Fruit fly (Drosophila melanogaster) whole organism, prepupa: ENCODE results near the gene CG2865.

Experiments
- Blimp-1 ChIP-seq: fragments of 200-800 bp; sonication (Bioruptor generic); optimal IDR thresholded peaks from 3 replicates; lab custom pipeline; 2017; ENCODE audit warnings: missing biosample characterization, missing genetic modification characterization, mild to moderate bottlenecking, moderate library complexity, missing genetic modification reagents
- CG10631 ChIP-seq: fragments of 200-800 bp; sonication (Bioruptor generic); optimal IDR thresholded peaks from 2 replicates; lab custom pipeline; 2016; ENCODE audit warnings: missing biosample characterization, missing genetic modification characterization
- CG10669 ChIP-seq: fragments of 200-800 bp; sonication (Bioruptor generic); optimal IDR thresholded peaks from 3 replicates; lab custom pipeline; 2018; ENCODE audit warnings: missing biosample characterization, mild to moderate bottlenecking, missing genetic modification characterization, moderate library complexity
- CG11294 ChIP-seq: fragments of 200-800 bp; sonication (Bioruptor generic); IDR thresholded peaks from 2 replicates; pipeline ENCODE4 v1.3.6; 2022; ENCODE audit warnings: missing biosample characterization, missing genetic modification characterization
- CG11762 ChIP-seq: fragments of 200-800 bp; sonication (Bioruptor generic); optimal IDR thresholded peaks from 3 replicates; lab custom pipeline; 2016; ENCODE audit warnings: missing biosample characterization, missing genetic modification characterization; ENCODE audit not compliant: insufficient read depth
- CG15336 ChIP-seq: fragments of 200-800 bp; sonication (Bioruptor generic); IDR thresholded peaks from 2 replicates; pipeline ENCODE4 v1.3.6; 2022; ENCODE audit warnings: missing biosample characterization, missing genetic modification characterization
- CG16779 ChIP-seq: fragments of 200-800 bp; sonication (Bioruptor generic); optimal IDR thresholded peaks from 3 replicates; lab custom pipeline; 2017; ENCODE audit warnings: missing biosample characterization, mild to moderate bottlenecking, missing genetic modification characterization
- CG3032 ChIP-seq: fragments of 200-800 bp; optimal IDR thresholded peaks from 2 replicates; lab custom pipeline; 2019; ENCODE audit warnings: missing biosample characterization, mild to moderate bottlenecking, missing genetic modification characterization, moderate library complexity
- CG31627 ChIP-seq: fragments of 200-800 bp; sonication (Bioruptor generic); optimal IDR thresholded peaks from 3 replicates; lab custom pipeline; 2016; ENCODE audit warnings: missing biosample characterization, missing genetic modification characterization
- CG34406 ChIP-seq: fragments of 200-800 bp; sonication (Bioruptor generic); optimal IDR thresholded peaks from 3 replicates; lab custom pipeline; 2016; ENCODE audit warnings: missing biosample characterization, missing genetic modification characterization
- CG3919 ChIP-seq: fragments of 200-800 bp; sonication (Bioruptor generic); optimal IDR thresholded peaks from 3 replicates; lab custom pipeline; 2016; ENCODE audit warnings: missing biosample characterization, missing genetic modification characterization
- CG4318 ChIP-seq: fragments of 200-800 bp; sonication (Bioruptor generic); optimal IDR thresholded peaks from 3 replicates; lab custom pipeline; 2017; ENCODE audit warnings: missing biosample characterization, mild to moderate bottlenecking, missing genetic modification characterization
- CG6163 ChIP-seq: fragments of 200-800 bp; sonication (Bioruptor generic); IDR thresholded peaks from 3 replicates; pipeline ENCODE4 v1.3.6; 2022; ENCODE audit warnings: missing biosample characterization, missing genetic modification characterization
- CG6276 ChIP-seq: fragments of 200-800 bp; sonication (Bioruptor generic); optimal IDR thresholded peaks from 2 replicates; lab custom pipeline; 2017; ENCODE audit warnings: missing biosample characterization, mild to moderate bottlenecking, missing genetic modification characterization
- CG6792 ChIP-seq: fragments of 200-800 bp; sonication (Bioruptor generic); optimal IDR thresholded peaks from 3 replicates; lab custom pipeline; 2016; ENCODE audit warnings: missing biosample characterization, missing genetic modification characterization
- CG6808 ChIP-seq: fragments of 200-800 bp; sonication (Bioruptor generic); optimal IDR thresholded peaks from 3 replicates; lab custom pipeline; 2017; ENCODE audit warnings: missing biosample characterization, missing genetic modification characterization, mild to moderate bottlenecking, moderate library complexity, missing genetic modification reagents
- CG6854 ChIP-seq: fragments of 200-800 bp; sonication (Bioruptor generic); optimal IDR thresholded peaks from 2 replicates; lab custom pipeline; 2017; ENCODE audit warnings: missing biosample characterization, mild to moderate bottlenecking, missing genetic modification characterization
- CG7368 ChIP-seq: fragments of 200-800 bp; sonication (Bioruptor generic); optimal IDR thresholded peaks from 3 replicates; lab custom pipeline; 2016; ENCODE audit warnings: missing biosample characterization, missing genetic modification characterization
- CG8119 ChIP-seq: fragments of 200-800 bp; sonication (Bioruptor generic); IDR thresholded peaks from 3 replicates; pipeline ENCODE4 v1.3.6; 2022; ENCODE audit warnings: missing biosample characterization, missing genetic modification characterization
- CG8319 ChIP-seq: fragments of 200-800 bp; sonication (Bioruptor generic); optimal IDR thresholded peaks from 3 replicates; lab custom pipeline; 2016; ENCODE audit warnings: missing biosample characterization, missing genetic modification characterization
- CG8632 ChIP-seq: fragments of 200-800 bp; sonication (Bioruptor generic); optimal IDR thresholded peaks from 3 replicates; lab custom pipeline; 2016; ENCODE audit warnings: missing biosample characterization, missing genetic modification characterization
- CG9139 ChIP-seq: fragments of 200-800 bp; sonication (Bioruptor generic); optimal IDR thresholded peaks from 3 replicates; lab custom pipeline; 2017; ENCODE audit warnings: missing biosample characterization, mild to moderate bottlenecking, missing genetic modification characterization
- Eip78C ChIP-seq: fragments of 200-800 bp; sonication (Bioruptor generic); peaks from one replicate; lab custom pipeline; 2016; ENCODE audit warnings: missing biosample characterization, missing genetic modification characterization
- Eip93F ChIP-seq: fragments of 200-800 bp; sonication (Bioruptor generic); optimal IDR thresholded peaks from 2 replicates; lab custom pipeline; 2016; ENCODE audit warnings: missing biosample characterization, mild to moderate bottlenecking, missing genetic modification characterization
- Ets21C ChIP-seq: fragments of 200-800 bp; sonication (Bioruptor generic); optimal IDR thresholded peaks from 3 replicates; lab custom pipeline; 2016; ENCODE audit warnings: missing biosample characterization, missing genetic modification characterization
- Ets96B ChIP-seq: fragments of 200-800 bp; optimal IDR thresholded peaks from 2 replicates; lab custom pipeline; 2019; ENCODE audit warnings: missing biosample characterization, mild to moderate bottlenecking, missing genetic modification characterization, moderate library complexity
- Gug ChIP-seq: fragments of 200-800 bp; sonication (Bioruptor generic); IDR thresholded peaks from 2 replicates; pipeline ENCODE4 v1.3.6; 2022; ENCODE audit warnings: missing biosample characterization, missing genetic modification characterization
- Hr38 ChIP-seq: sonication (Bioruptor generic); optimal IDR thresholded peaks from 2 replicates; lab custom pipeline; 2016; ENCODE audit warnings: missing biosample characterization, missing genetic modification characterization
- Hr4 ChIP-seq: fragments of 200-800 bp; sonication (Bioruptor generic); optimal IDR thresholded peaks from 3 replicates; lab custom pipeline; 2016; ENCODE audit warnings: missing biosample characterization, missing genetic modification characterization
- Lpt ChIP-seq: fragments of 200-800 bp; sonication (Bioruptor generic); optimal IDR thresholded peaks from 3 replicates; lab custom pipeline; 2016; ENCODE audit warnings: missing biosample characterization, missing genetic modification characterization
- Met ChIP-seq: fragments of 200-800 bp; sonication (Bioruptor generic); optimal IDR thresholded peaks from 3 replicates; lab custom pipeline; 2016; ENCODE audit warnings: missing biosample characterization, missing genetic modification characterization
- OdsH ChIP-seq: fragments of 200-800 bp; sonication (Bioruptor generic); optimal IDR thresholded peaks from 3 replicates; lab custom pipeline; 2016; ENCODE audit warnings: missing biosample characterization, missing genetic modification characterization
- Sox14 ChIP-seq: fragments of 200-800 bp; sonication (Bioruptor generic); optimal IDR thresholded peaks from 3 replicates; lab custom pipeline; 2016; ENCODE audit warnings: missing biosample characterization, missing genetic modification characterization
- Sox15 ChIP-seq: fragments of 200-800 bp; sonication (Bioruptor generic); optimal IDR thresholded peaks from 3 replicates; lab custom pipeline; 2016; ENCODE audit warnings: missing biosample characterization, missing genetic modification characterization
- achi ChIP-seq: fragments of 200-800 bp; sonication (Bioruptor generic); optimal IDR thresholded peaks from 3 replicates; lab custom pipeline; 2016; ENCODE audit warnings: missing biosample characterization, missing genetic modification characterization
- acj6 ChIP-seq: fragments of 200-800 bp; sonication (Bioruptor generic); optimal IDR thresholded peaks from 3 replicates; lab custom pipeline; 2016; ENCODE audit warnings: missing biosample characterization, missing genetic modification characterization
- cyc ChIP-seq: fragments of 200-800 bp; sonication (Bioruptor generic); optimal IDR thresholded peaks from 3 replicates; lab custom pipeline; 2016; ENCODE audit warnings: missing biosample characterization, missing genetic modification characterization
- dac ChIP-seq: fragments of 200-800 bp; sonication (Bioruptor generic); optimal IDR thresholded peaks from 2 replicates; lab custom pipeline; 2017; ENCODE audit warnings: missing biosample characterization, mild to moderate bottlenecking, missing genetic modification characterization
- dsx ChIP-seq: fragments of 200-800 bp; optimal IDR thresholded peaks from 3 replicates; lab custom pipeline; 2019; ENCODE audit warnings: missing biosample characterization, mild to moderate bottlenecking, missing genetic modification characterization, moderate library complexity; ENCODE audit not compliant: poor library complexity, severe bottlenecking
- eg ChIP-seq: fragments of 200-800 bp; sonication (Bioruptor generic); IDR thresholded peaks from 3 replicates; pipeline ENCODE4 v1.3.6; 2022; ENCODE audit warnings: missing biosample characterization, missing genetic modification characterization
- esn ChIP-seq: fragments of 200-800 bp; sonication (Bioruptor generic); optimal IDR thresholded peaks from 2 replicates; lab custom pipeline; 2016; ENCODE audit warnings: missing biosample characterization, mild to moderate bottlenecking, missing genetic modification characterization, moderate library complexity
- fd85E ChIP-seq: fragments of 200-800 bp; sonication (Bioruptor generic); optimal IDR thresholded peaks from 3 replicates; lab custom pipeline; 2016; ENCODE audit warnings: missing biosample characterization, missing genetic modification characterization
- fkh ChIP-seq: fragments of 200-800 bp; sonication (Bioruptor generic); optimal IDR thresholded peaks from 3 replicates; lab custom pipeline; 2017; ENCODE audit warnings: missing biosample characterization, mild to moderate bottlenecking, missing genetic modification characterization, moderate library complexity
- lz ChIP-seq: fragments of 200-800 bp; sonication (Bioruptor generic); optimal IDR thresholded peaks from 3 replicates; lab custom pipeline; 2016; ENCODE audit warnings: missing biosample characterization, missing genetic modification characterization
- net ChIP-seq: fragments of 200-800 bp; sonication (Bioruptor generic); optimal IDR thresholded peaks from 3 replicates; lab custom pipeline; 2016; ENCODE audit warnings: missing biosample characterization, missing genetic modification characterization
- pdm3 ChIP-seq: fragments of 200-800 bp; sonication (Bioruptor generic); optimal IDR thresholded peaks from 3 replicates; lab custom pipeline; 2016; ENCODE audit warnings: missing biosample characterization, missing genetic modification characterization
- salr ChIP-seq, 2 experiments: fragments of 200-800 bp; sonication (Bioruptor generic); optimal IDR thresholded peaks; 3 replicates each; lab custom pipeline; 2016 to 2018; ENCODE audit warnings: missing biosample characterization in 2 of 2, missing genetic modification characterization in 2 of 2, mild to moderate bottlenecking in 1 of 2
- ss ChIP-seq, 2 experiments: fragments of 200-800 bp; sonication (Bioruptor generic); optimal IDR thresholded peaks; 2 replicates in 1 of 2; 3 replicates in 1 of 2; lab custom pipeline; 2017 to 2018; ENCODE audit warnings: mild to moderate bottlenecking in 2 of 2, missing biosample characterization in 2 of 2, missing genetic modification characterization in 2 of 2, moderate library complexity in 1 of 2
- svp ChIP-seq: fragments of 200-800 bp; sonication (Bioruptor generic); peaks from one replicate; lab custom pipeline; 2016; ENCODE audit warnings: missing biosample characterization, missing genetic modification characterization
- topi ChIP-seq: fragments of 200-800 bp; sonication (Bioruptor generic); optimal IDR thresholded peaks from 3 replicates; lab custom pipeline; 2016; ENCODE audit warnings: missing biosample characterization, missing genetic modification characterization
- vri ChIP-seq: fragments of 200-800 bp; sonication (Bioruptor generic); optimal IDR thresholded peaks from 3 replicates; lab custom pipeline; 2016; ENCODE audit warnings: missing biosample characterization, mild to moderate bottlenecking, missing genetic modification characterization

Gene CG2865

dm6 chrX:2293294-2293988, at the start of gene CG2865:
CG2865 (minus strand) TSS chrX:2293411.
- TF ChIP-seq achi (GFP tag; lab: Kevin White, UChicago) (peak; percentile 93), CG8119 (GFP tag; lab: Robert Waterston, UW) (peak; percentile 96), Eip78C (GFP tag; lab: Kevin White, UChicago) (peak; percentile 99), dsx (peak; percentile 95), svp (peak; percentile 97), Blimp-1 (GFP tag; lab: Kevin White, UChicago) (peak; percentile 91), Ets21C (peak; percentile 93), acj6 (GFP tag; lab: Kevin White, UChicago) (peak; percentile 93), CG16779 (tag; lab: Kevin White, UChicago) (peak; percentile 92), vri (GFP tag; lab: Kevin White, UChicago) (peak; percentile 93), Hr38 (peak; percentile 17), CG8319 (GFP tag; lab: Kevin White, UChicago) (peak; percentile 89), CG11762 (GFP tag; lab: Kevin White, UChicago) (peak; percentile 93), CG6792 (GFP tag; lab: Kevin White, UChicago) (peak; percentile 94), net (GFP tag; lab: Kevin White, UChicago) (peak; percentile 91), CG8632 (peak; percentile 93), CG7368 (GFP tag; lab: Kevin White, UChicago) (peak; percentile 86), CG34406 (GFP tag; lab: Kevin White, UChicago) (peak; percentile 93), CG3919 (GFP tag; lab: Kevin White, UChicago) (peak; percentile 94), CG3032 (tag; lab: Kevin White, UChicago) (peak; percentile 96), CG6163 (GFP tag; lab: Robert Waterston, UW) (peak; percentile 88), Hr4 (GFP tag; lab: Kevin White, UChicago) (peak; percentile 94), fd85E (GFP tag; lab: Kevin White, UChicago) (peak; percentile 77), fkh (GFP tag; lab: Kevin White, UChicago) (peak; percentile 95), cyc (GFP tag; lab: Kevin White, UChicago) (peak; percentile 95), eg (GFP tag; lab: Robert Waterston, UW) (peak; percentile 92), salr (GFP tag; optimal IDR thresholded peaks at IDR 0.05; lab: Kevin White, UChicago) (peak; percentile 83 to 92), Ets96B (peak; percentile 96), CG4318 (GFP tag; lab: Kevin White, UChicago) (peak; percentile 86), CG9139 (GFP tag; lab: Kevin White, UChicago) (peak; percentile 91), OdsH (GFP tag; lab: Kevin White, UChicago) (peak; percentile 93), CG15336 (GFP tag; lab: Robert Waterston, UW) (peak; percentile 95), Gug (GFP tag; lab: Robert Waterston, UW) (peak; percentile 81), Lpt (peak; percentile 94), dac (peak; percentile 91), CG10631 (GFP tag; lab: Kevin White, UChicago) (peak; percentile 91), pdm3 (GFP tag; lab: Kevin White, UChicago) (peak; percentile 96), CG6808 (GFP tag; lab: Kevin White, UChicago) (peak; percentile 97), topi (GFP tag; lab: Kevin White, UChicago) (peak; percentile 97), ss (GFP tag; optimal IDR thresholded peaks at IDR 0.05; lab: Kevin White, UChicago) (peak; percentile 95 to 97), Eip93F (peak; percentile 83), Met (GFP tag; lab: Kevin White, UChicago) (peak; percentile 97), Sox15 (peak; percentile 89), CG10669 (GFP tag; lab: Kevin White, UChicago) (peak; percentile 96), CG6276 (peak; percentile 96), CG31627 (GFP tag; lab: Kevin White, UChicago) (peak; percentile 95), Sox14 (peak; percentile 96), lz (GFP tag; lab: Kevin White, UChicago) (peak; percentile 97), esn (GFP tag; lab: Kevin White, UChicago) (peak; percentile 96), CG6854 (GFP tag; lab: Kevin White, UChicago) (peak; percentile 96), CG11294 (GFP tag; lab: Robert Waterston, UW) (peak; percentile 86)
